Worm (Caenorhabditis elegans) whole organism, L1 larva: ENCODE measurements around the gene mtm-5.

Source experiments
- fos-1 ChIP-seq: fragments of 150-350 bp; optimal IDR thresholded peaks from 2 replicates; lab custom pipeline; 2014; ENCODE audit warnings: missing biosample characterization, missing genetic modification characterization
- lin-14 ChIP-seq: fragments of 200-800 bp; sonication (Bioruptor generic); optimal IDR thresholded peaks from 2 replicates; lab custom pipeline; 2018; ENCODE audit warnings: mild to moderate bottlenecking, missing genetic modification characterization, moderate library complexity, missing compliant biosample characterization
- mdl-1 ChIP-seq, 2 experiments: fragments of 150-350 bp; optimal IDR thresholded peaks; 2 replicates each; lab custom pipeline; 2014 to 2017; ENCODE audit warnings: missing biosample characterization in 2 of 2, missing genetic modification characterization in 2 of 2, inconsistent platforms in 1 of 2
- nhr-11 ChIP-seq: fragments of 150-350 bp; optimal IDR thresholded peaks from 2 replicates; lab custom pipeline; 2014; ENCODE audit warnings: missing biosample characterization, missing genetic modification characterization
- nhr-71 ChIP-seq: sonication (generic microtip); optimal IDR thresholded peaks from 2 replicates; lab custom pipeline; 2016; ENCODE audit warnings: mild to moderate bottlenecking, missing genetic modification characterization, moderate library complexity, missing compliant biosample characterization
- nhr-76 ChIP-seq: sonication (generic microtip); optimal IDR thresholded peaks from 2 replicates; lab custom pipeline; 2017; ENCODE audit warnings: missing biosample characterization, missing genetic modification characterization

DNA sequence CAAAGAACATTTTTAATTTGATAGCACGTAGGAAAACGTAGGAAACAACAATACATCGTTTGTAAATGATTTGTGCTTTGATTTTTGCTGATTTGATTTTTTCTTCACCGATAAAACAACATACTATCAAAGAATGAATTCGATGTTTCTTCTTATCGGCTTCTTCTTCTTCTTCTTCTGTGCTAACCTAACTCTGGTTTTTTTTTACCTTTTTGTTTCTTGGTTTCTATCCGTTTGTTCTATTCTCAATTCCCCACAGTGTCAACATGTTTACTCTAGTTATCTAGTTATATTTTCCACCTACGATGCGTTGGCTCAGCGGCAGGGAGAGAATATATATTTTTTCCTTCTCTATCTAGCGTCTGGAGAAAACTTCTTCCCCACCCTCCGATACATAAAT lies 35.4 kb downstream of the mtm-5 start:
- TF ChIP-seq nhr-76 (tag; lab: Kevin White, UChicago) = no peak
- no peak for TF ChIP-seq nhr-71 (tag; lab: Kevin White, UChicago)
- TF ChIP-seq mdl-1 (tag; optimal IDR thresholded peaks at IDR 0.05; lab: Kevin White, UChicago) = no peak
- TF ChIP-seq fos-1 = no peak
- no peak for TF ChIP-seq nhr-11 (tag; lab: Kevin White, UChicago)
- no peak for TF ChIP-seq lin-14 (GFP tag; lab: Kevin White, UChicago)
